Worm (Caenorhabditis elegans) whole organism, L3 larva: ENCODE measurements around the gene B0303.16.

Experiments
- R02D3.7 ChIP-seq: fragments of 150-350 bp; optimal IDR thresholded peaks from 2 replicates; lab custom pipeline; 2014; ENCODE audit warnings: missing biosample characterization, missing genetic modification characterization
- ZK546.5 ChIP-seq: sonication (generic microtip); optimal IDR thresholded peaks from 2 replicates; lab custom pipeline; 2017; ENCODE audit warnings: missing biosample characterization, missing genetic modification characterization
- aly-2 ChIP-seq: fragments of 150-350 bp; optimal IDR thresholded peaks from 2 replicates; lab custom pipeline; 2014; ENCODE audit warnings: missing biosample characterization, missing genetic modification characterization
- ama-1 ChIP-seq: fragments of 150-350 bp; optimal IDR thresholded peaks from 2 replicates; lab custom pipeline; 2018
- ceh-16 ChIP-seq: sonication (generic microtip); optimal IDR thresholded peaks from 2 replicates; lab custom pipeline; 2017; ENCODE audit warnings: missing biosample characterization, missing genetic modification characterization
- ceh-28 ChIP-seq: fragments of 150-350 bp; optimal IDR thresholded peaks from 2 replicates; lab custom pipeline; 2014; ENCODE audit warnings: missing biosample characterization, missing genetic modification reagents, missing genetic modification characterization
- ceh-82 ChIP-seq: fragments of 150-350 bp; optimal IDR thresholded peaks from 2 replicates; lab custom pipeline; 2014; ENCODE audit warnings: missing biosample characterization, missing genetic modification characterization
- daf-12 ChIP-seq: fragments of 150-350 bp; optimal IDR thresholded peaks from 2 replicates; lab custom pipeline; 2014; ENCODE audit warnings: missing biosample characterization, missing genetic modification reagents, missing genetic modification characterization
- egl-27 ChIP-seq: sonication (generic microtip); optimal IDR thresholded peaks from 4 replicates; lab custom pipeline; 2017; ENCODE audit warnings: missing biosample characterization, missing genetic modification reagents, missing genetic modification characterization
- egl-5 ChIP-seq: fragments of 150-350 bp; optimal IDR thresholded peaks from 2 replicates; lab custom pipeline; 2017; ENCODE audit warnings: missing biosample characterization, missing genetic modification reagents, missing genetic modification characterization, inconsistent platforms
- elt-1 ChIP-seq: fragments of 150-350 bp; optimal IDR thresholded peaks from 2 replicates; lab custom pipeline; 2014; ENCODE audit warnings: missing biosample characterization, missing genetic modification characterization
- elt-2 ChIP-seq: sonication (generic microtip); optimal IDR thresholded peaks from 2 replicates; lab custom pipeline; 2016; ENCODE audit warnings: missing genetic modification reagents, mild to moderate bottlenecking, missing genetic modification characterization, missing compliant biosample characterization
- fkh-10 ChIP-seq: sonication (generic microtip); optimal IDR thresholded peaks from 2 replicates; lab custom pipeline; 2017; ENCODE audit warnings: missing biosample characterization, missing genetic modification reagents, missing genetic modification characterization
- fkh-2 ChIP-seq: fragments of 150-350 bp; optimal IDR thresholded peaks from 2 replicates; lab custom pipeline; 2014; ENCODE audit warnings: missing biosample characterization, missing genetic modification reagents, missing genetic modification characterization
- fos-1 ChIP-seq: fragments of 150-350 bp; optimal IDR thresholded peaks from 2 replicates; lab custom pipeline; 2014; ENCODE audit warnings: missing biosample characterization, missing genetic modification characterization
- hmg-11 ChIP-seq: sonication (generic microtip); optimal IDR thresholded peaks from 2 replicates; lab custom pipeline; 2016; ENCODE audit warnings: missing genetic modification characterization, missing compliant biosample characterization
- jun-1 ChIP-seq: fragments of 150-350 bp; optimal IDR thresholded peaks from 2 replicates; lab custom pipeline; 2014; ENCODE audit warnings: missing biosample characterization, missing genetic modification reagents, missing genetic modification characterization
- lin-15B ChIP-seq: fragments of 150-350 bp; optimal IDR thresholded peaks from 2 replicates; lab custom pipeline; 2014; ENCODE audit warnings: missing biosample characterization, missing genetic modification characterization
- lin-39 ChIP-seq: fragments of 150-350 bp; optimal IDR thresholded peaks from 2 replicates; lab custom pipeline; 2018; ENCODE audit warnings: missing biosample characterization, missing genetic modification reagents, missing genetic modification characterization
- lsy-12 ChIP-seq: sonication (generic microtip); optimal IDR thresholded peaks from 2 replicates; lab custom pipeline; 2016; ENCODE audit warnings: mild to moderate bottlenecking, missing genetic modification characterization, missing compliant biosample characterization
- mdl-1 ChIP-seq: fragments of 150-350 bp; optimal IDR thresholded peaks from 2 replicates; lab custom pipeline; 2014; ENCODE audit warnings: missing biosample characterization, missing genetic modification characterization
- mml-1 ChIP-seq: fragments of 150-350 bp; sonication (generic microtip); optimal IDR thresholded peaks from 3 replicates; lab custom pipeline; 2014; ENCODE audit warnings: missing biosample characterization, missing genetic modification characterization
- nfya-1 ChIP-seq: sonication (generic microtip); optimal IDR thresholded peaks from 2 replicates; lab custom pipeline; 2017; ENCODE audit warnings: missing genetic modification characterization, mild to moderate bottlenecking, missing compliant biosample characterization, antibody characterized with exemption, moderate library complexity; ENCODE audit not compliant: insufficient read depth
- nhr-11 ChIP-seq: fragments of 150-350 bp; optimal IDR thresholded peaks from 2 replicates; lab custom pipeline; 2014; ENCODE audit warnings: missing biosample characterization, missing genetic modification characterization
- nhr-12 ChIP-seq: fragments of 150-350 bp; optimal IDR thresholded peaks from 2 replicates; lab custom pipeline; 2014; ENCODE audit warnings: missing biosample characterization, missing genetic modification characterization
- nhr-23 ChIP-seq: fragments of 150-350 bp; optimal IDR thresholded peaks from 2 replicates; lab custom pipeline; 2014; ENCODE audit warnings: missing biosample characterization, missing genetic modification reagents, missing genetic modification characterization
- nhr-237 ChIP-seq: fragments of 150-350 bp; optimal IDR thresholded peaks from 2 replicates; lab custom pipeline; 2014; ENCODE audit warnings: missing biosample characterization, missing genetic modification characterization
- nhr-25 ChIP-seq: sonication (generic microtip); optimal IDR thresholded peaks from 2 replicates; lab custom pipeline; 2017; ENCODE audit warnings: missing biosample characterization, missing genetic modification characterization
- nhr-28 ChIP-seq: fragments of 150-350 bp; optimal IDR thresholded peaks from 2 replicates; lab custom pipeline; 2014; ENCODE audit warnings: missing biosample characterization, missing genetic modification characterization
- nhr-43 ChIP-seq: sonication (generic microtip); optimal IDR thresholded peaks from 2 replicates; lab custom pipeline; 2016; ENCODE audit warnings: mild to moderate bottlenecking, missing genetic modification characterization, missing compliant biosample characterization; ENCODE audit not compliant: poor library complexity, severe bottlenecking
- nhr-67 ChIP-seq: fragments of 150-350 bp; optimal IDR thresholded peaks from 2 replicates; lab custom pipeline; 2014; ENCODE audit warnings: missing biosample characterization, missing genetic modification characterization
- nhr-77 ChIP-seq: fragments of 150-350 bp; optimal IDR thresholded peaks from 2 replicates; lab custom pipeline; 2014; ENCODE audit warnings: missing biosample characterization, missing genetic modification characterization
- pha-4 ChIP-seq: fragments of 150-350 bp; optimal IDR thresholded peaks from 2 replicates; lab custom pipeline; 2014; ENCODE audit warnings: missing biosample characterization, missing genetic modification reagents, missing genetic modification characterization
- pqm-1 ChIP-seq: fragments of 150-350 bp; optimal IDR thresholded peaks from 2 replicates; lab custom pipeline; 2017; ENCODE audit warnings: missing biosample characterization, missing genetic modification characterization, inconsistent platforms
- sea-2 ChIP-seq: fragments of 150-350 bp; sonication (generic microtip); optimal IDR thresholded peaks from 4 replicates; lab custom pipeline; 2014; ENCODE audit warnings: missing biosample characterization, missing genetic modification reagents, missing genetic modification characterization
- skn-1 ChIP-seq: fragments of 150-350 bp; optimal IDR thresholded peaks from 2 replicates; lab custom pipeline; 2014; ENCODE audit warnings: missing biosample characterization, missing genetic modification characterization
- snpc-4 ChIP-seq: fragments of 150-350 bp; optimal IDR thresholded peaks from 2 replicates; lab custom pipeline; 2014; ENCODE audit warnings: missing biosample characterization, missing genetic modification characterization
- tbx-2 ChIP-seq: sonication (generic microtip); optimal IDR thresholded peaks from 2 replicates; lab custom pipeline; 2016; ENCODE audit warnings: mild to moderate bottlenecking, missing genetic modification characterization, missing compliant biosample characterization
- unc-62 ChIP-seq: fragments of 150-350 bp; sonication (generic microtip); optimal IDR thresholded peaks from 4 replicates; lab custom pipeline; 2014; ENCODE audit warnings: missing biosample characterization, missing genetic modification reagents, missing genetic modification characterization
- zag-1 ChIP-seq: fragments of 150-350 bp; optimal IDR thresholded peaks from 2 replicates; lab custom pipeline; 2014; ENCODE audit warnings: missing biosample characterization, missing genetic modification characterization
- ztf-4 ChIP-seq: fragments of 150-350 bp; optimal IDR thresholded peaks from 2 replicates; lab custom pipeline; 2014; ENCODE audit warnings: missing biosample characterization, missing genetic modification characterization

B0303.16 gene

DNA sequence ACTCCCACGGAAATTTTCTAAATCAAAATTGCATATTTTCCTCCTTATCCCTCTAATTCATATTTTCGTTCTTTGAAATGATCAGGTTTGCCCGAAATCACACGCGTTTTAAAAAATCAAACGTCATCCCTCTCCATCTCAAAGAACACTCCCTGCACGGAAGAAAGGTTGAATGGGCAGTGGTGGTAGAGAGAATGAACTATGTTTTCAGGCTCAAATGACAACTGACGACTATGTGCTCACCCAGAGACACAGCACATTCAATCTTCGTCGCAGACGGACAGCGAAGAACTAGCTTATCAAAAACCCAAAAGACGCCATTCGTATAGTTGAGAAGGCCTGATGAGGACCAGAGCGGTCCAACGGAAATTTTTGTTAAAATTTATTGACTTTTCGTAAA is 34.9 kb downstream of the B0303.16 start:
- peak; percentile 46 for TF ChIP-seq nfya-1 (tag; lab: Kevin White, UChicago)
- peak; percentile 26 for TF ChIP-seq egl-5 (tag; lab: Kevin White, UChicago)
- TF ChIP-seq mml-1, result no peak

ce11 chrIII:8741276-8741860 is 36.5 kb downstream of the B0303.16 start, which contains the start of gene pdhk-2:
TSS of gene pdhk-2 (minus strand) at chrIII:8741412.
- TF ChIP-seq nhr-67 (tag; lab: Kevin White, UChicago), result no peak
- peak; percentile 88 for TF ChIP-seq jun-1 (tag; lab: Kevin White, UChicago)
- TF ChIP-seq lsy-12 (tag; lab: Kevin White, UChicago), result peak; percentile 91
- no peak for TF ChIP-seq ZK546.5 (tag; lab: Kevin White, UChicago)
- TF ChIP-seq nfya-1 (tag; lab: Kevin White, UChicago), result peak; percentile 92
- TF ChIP-seq daf-12, result no peak
- peak; percentile 46 for TF ChIP-seq nhr-11
- peak; percentile 89 for TF ChIP-seq lin-39
- peak; percentile 80 for TF ChIP-seq elt-2
- TF ChIP-seq snpc-4 (tag; lab: Kevin White, UChicago), result peak; percentile 79
- TF ChIP-seq pqm-1, result peak; percentile 71
- TF ChIP-seq ceh-16 (tag; lab: Kevin White, UChicago), result peak; percentile 32
- TF ChIP-seq hmg-11 (tag; lab: Kevin White, UChicago), result peak; percentile 92
- TF ChIP-seq nhr-28 (tag; lab: Kevin White, UChicago), result peak; percentile 7
- TF ChIP-seq ceh-28 (tag; lab: Kevin White, UChicago), result peak; percentile 82
- TF ChIP-seq egl-27 (tag; lab: Kevin White, UChicago), result peak; percentile 63
- TF ChIP-seq tbx-2, result peak; percentile 88
- TF ChIP-seq egl-5 (tag; lab: Kevin White, UChicago), result peak; percentile 75
- peak; percentile 94 for TF ChIP-seq nhr-23 (tag; lab: Kevin White, UChicago)
- peak; percentile 48 for TF ChIP-seq mdl-1
- peak; percentile 73 for TF ChIP-seq unc-62 (GFP tag; lab: Kevin White, UChicago)
- TF ChIP-seq elt-1 (tag; lab: Kevin White, UChicago), result peak; percentile 72
- peak; percentile 96 for TF ChIP-seq nhr-43 (tag; lab: Kevin White, UChicago)
- TF ChIP-seq ceh-82 (tag; lab: Kevin White, UChicago), result peak; percentile 78
- peak; percentile 66 for TF ChIP-seq fkh-10 (GFP tag; lab: Kevin White, UChicago)
- TF ChIP-seq nhr-25 (tag; lab: Kevin White, UChicago), result peak; percentile 91
- TF ChIP-seq sea-2 (GFP tag; lab: Kevin White, UChicago), result no peak
- TF ChIP-seq fkh-2 (tag; lab: Kevin White, UChicago), result no peak
- TF ChIP-seq nhr-77 (tag; lab: Kevin White, UChicago), result peak; percentile 24
- TF ChIP-seq aly-2 (tag; lab: Kevin White, UChicago), result peak; percentile 36
- no peak for TF ChIP-seq nhr-237 (tag; lab: Kevin White, UChicago)
- peak; percentile 95 for TF ChIP-seq lin-15B (tag; lab: Kevin White, UChicago)
- TF ChIP-seq pha-4 (tag; lab: Kevin White, UChicago), result peak; percentile 97
- peak; percentile 57 for TF ChIP-seq ama-1 (lab: Kevin White, UChicago)
- TF ChIP-seq skn-1 (tag; lab: Kevin White, UChicago), result peak; percentile 95
- peak; percentile 10 for TF ChIP-seq zag-1
- TF ChIP-seq nhr-12, result no peak
- TF ChIP-seq fos-1 (tag; lab: Kevin White, UChicago), result no peak
- TF ChIP-seq ztf-4 (tag; lab: Kevin White, UChicago), result peak; percentile 40
- peak; percentile 88 for TF ChIP-seq R02D3.7 (tag; lab: Kevin White, UChicago)
- TF ChIP-seq, all 47 proteins: peak for 32

ce11 chrIII:8741955-8742354 is 37.1 kb downstream of the B0303.16 start:
- TF ChIP-seq lin-15B (tag; lab: Kevin White, UChicago) (no peak), ceh-82 (tag; lab: Kevin White, UChicago) (no peak), mml-1 (no peak), nhr-12 (no peak)
